Fruit fly (Drosophila melanogaster): ENCODE measurements around the gene CG7133.
A peak's percentile ranks its signal among the peaks of the same experiment; 100 is the strongest.

Gene CG7133

dm6 chr3L:22078063-22078462 lies 3.7 kb upstream of the CG7133 start (continued):
- no peak for TF ChIP-seq wek (GFP tag; optimal IDR thresholded peaks at IDR 0.05)
- TF ChIP-seq psq (GFP tag; optimal IDR thresholded peaks at IDR 0.05): no peak
- TF ChIP-seq onecut (GFP tag; IDR thresholded peaks at IDR 0.05): peak; percentile 31
- peak; percentile 89 for TF ChIP-seq CG16813 (GFP tag; IDR thresholded peaks at IDR 0.05; ENCODE audit: partially characterized antibody)
- TF ChIP-seq gsb-n (tag; optimal IDR thresholded peaks at IDR 0.05): peak; percentile 2
- peak; percentile 64 for TF ChIP-seq tin (GFP tag; optimal IDR thresholded peaks at IDR 0.05)
- no peak for TF ChIP-seq sens-2 (GFP tag; IDR thresholded peaks at IDR 0.05)
- peak; percentile 57 for TF ChIP-seq Hmr (GFP tag; optimal IDR thresholded peaks at IDR 0.05)
- TF ChIP-seq CG4707 (GFP tag; optimal IDR thresholded peaks at IDR 0.05): no peak
- peak; percentile 7 to 67 for TF ChIP-seq bsh (GFP tag; optimal IDR thresholded peaks at IDR 0.05)
- TF ChIP-seq CG5953 (GFP tag; IDR thresholded peaks at IDR 0.05): no peak
- TF ChIP-seq tna (GFP tag; IDR thresholded peaks at IDR 0.05; ENCODE audit: partially characterized antibody): peak; percentile 7; the same call in 1 of the 2 replicates
- peak; percentile 60 for TF ChIP-seq chn (GFP tag; optimal IDR thresholded peaks at IDR 0.05)
- TF ChIP-seq CG9932 (GFP tag; IDR thresholded peaks at IDR 0.05): peak; percentile 70
- TF ChIP-seq CG6854 (GFP tag; optimal IDR thresholded peaks at IDR 0.05): peak; percentile 48
- no peak for TF ChIP-seq yki (optimal IDR thresholded peaks at IDR 0.05)
- peak; percentile 51; the same call in 1 of the 3 replicates for TF ChIP-seq HLH4C (GFP tag; IDR thresholded peaks at IDR 0.05; ENCODE audit: partially characterized antibody)
- peak; percentile 29 for TF ChIP-seq CG12942 (GFP tag; optimal IDR thresholded peaks at IDR 0.05)
- TF ChIP-seq Sox100B (GFP tag; optimal IDR thresholded peaks at IDR 0.05): peak; percentile 26
- no peak for TF ChIP-seq CG4360 (GFP tag; IDR thresholded peaks at IDR 0.05)
- TF ChIP-seq Taf1 (GFP tag; IDR thresholded peaks at IDR 0.05): no peak
- no peak for TF ChIP-seq CG7372 (GFP tag; IDR thresholded peaks at IDR 0.05)
- TF ChIP-seq B-H2 (GFP tag; optimal IDR thresholded peaks at IDR 0.05): no peak
- peak; percentile 40 for TF ChIP-seq CG8944 (GFP tag; optimal IDR thresholded peaks at IDR 0.05)
- TF ChIP-seq kah (GFP tag; optimal IDR thresholded peaks at IDR 0.05): no peak
- TF ChIP-seq CG32532 (GFP tag; IDR thresholded peaks at IDR 0.05): peak; percentile 69
- peak; percentile 52 for TF ChIP-seq CG2678 (tag; optimal IDR thresholded peaks at IDR 0.05)
- TF ChIP-seq crol (GFP tag; IDR thresholded peaks at IDR 0.05): no peak
- TF ChIP-seq CG1647 (GFP tag; optimal IDR thresholded peaks at IDR 0.05): no peak
- TF ChIP-seq CG2116 (GFP tag; optimal IDR thresholded peaks at IDR 0.05): peak; percentile 37
- peak; percentile 61 for TF ChIP-seq tgo (GFP tag; IDR thresholded peaks at IDR 0.05)
- TF ChIP-seq CG14441 (GFP tag; IDR thresholded peaks at IDR 0.05): 0 out of 2 replicates have a peak, but pooled peaks have one; percentile 24
- TF ChIP-seq Bgb (GFP tag; IDR thresholded peaks at IDR 0.05; ENCODE audit: partially characterized antibody): peak; percentile 80
- no peak for TF ChIP-seq sim (GFP tag; IDR thresholded peaks at IDR 0.05)
- TF ChIP-seq CG17359 (tag; optimal IDR thresholded peaks at IDR 0.05): peak; percentile 53
- peak; percentile 33; the same call in 1 of the 2 replicates for TF ChIP-seq sisA (GFP tag; IDR thresholded peaks at IDR 0.05)
- no peak for TF ChIP-seq nom (GFP tag; optimal IDR thresholded peaks at IDR 0.05)
- peak; percentile 56 for TF ChIP-seq CG15696 (tag; optimal IDR thresholded peaks at IDR 0.05)
- TF ChIP-seq CG1602 (GFP tag; optimal IDR thresholded peaks at IDR 0.05): peak; percentile 42
- no peak for TF ChIP-seq Nf-YB (GFP tag; optimal IDR thresholded peaks at IDR 0.05)
- TF ChIP-seq ken (GFP tag; IDR thresholded peaks at IDR 0.05): no peak; the same call in 2 of the 3 replicates
- TF ChIP-seq fru (optimal IDR thresholded peaks at IDR 0.05): no peak
- TF ChIP-seq CG11093 (GFP tag; IDR thresholded peaks at IDR 0.05): no peak
- no peak for TF ChIP-seq BtbVII (GFP tag; optimal IDR thresholded peaks at IDR 0.05)
- TF ChIP-seq grn (GFP tag; optimal IDR thresholded peaks at IDR 0.05): no peak
- peak; percentile 36 for TF ChIP-seq shn (GFP tag; optimal IDR thresholded peaks at IDR 0.05)
- TF ChIP-seq ato (GFP tag; IDR thresholded peaks at IDR 0.05; ENCODE audit: partially characterized antibody): 0 out of 2 replicates have a peak, but pooled peaks have one; percentile 13
- TF ChIP-seq emc (GFP tag; optimal IDR thresholded peaks at IDR 0.05): no peak
- TF ChIP-seq dati (GFP tag; IDR thresholded peaks at IDR 0.05): no peak
- peak; percentile 66 for TF ChIP-seq dmrt11E (tag; optimal IDR thresholded peaks at IDR 0.05)
- TF ChIP-seq CG6813 (GFP tag; optimal IDR thresholded peaks at IDR 0.05): peak; percentile 42

Measured in whole organism, embryonic.